Worm (Caenorhabditis elegans): ENCODE data around the gene F54D12.7.

Gene F54D12.7

DNA sequence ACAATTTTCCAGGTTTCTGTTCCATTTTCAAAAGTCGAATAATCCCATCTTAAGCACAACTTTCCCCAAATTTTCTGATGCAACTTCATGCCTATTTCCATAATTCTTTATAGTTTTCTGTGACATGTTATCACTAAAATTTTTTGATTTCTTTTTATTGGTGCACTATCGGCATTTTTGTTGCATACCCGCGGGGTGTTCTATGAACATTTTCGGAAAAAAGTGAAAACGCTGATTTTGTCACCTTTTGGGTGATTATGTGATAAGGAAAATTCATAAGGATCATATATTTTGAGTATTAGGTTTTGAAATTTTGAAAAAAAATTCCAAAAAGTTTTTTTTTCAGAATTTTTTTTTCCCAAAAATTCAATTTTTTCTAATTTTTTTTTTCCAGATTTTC lies 1.3 kb upstream of the F54D12.7 start, which contains the start of gene aat-7:
Gene aat-7 (plus strand): TSS at position 393 of the 400 bp plus-strand sequence.
- TF ChIP-seq zip-5 (tag; optimal IDR thresholded peaks at IDR 0.05) (no peak), ceh-18 (tag; optimal IDR thresholded peaks at IDR 0.05) (no peak), nhr-232 (tag; optimal IDR thresholded peaks at IDR 0.05) (no peak), hlh-13 (GFP tag; optimal IDR thresholded peaks at IDR 0.05) (no peak), F13H6.1 (tag; optimal IDR thresholded peaks at IDR 0.05) (no peak), eyg-1 (tag; optimal IDR thresholded peaks at IDR 0.05) (no peak), odd-2 (tag; optimal IDR thresholded peaks at IDR 0.05) (no peak), fkh-10 (GFP tag; optimal IDR thresholded peaks at IDR 0.05) (no peak), ceh-31 (tag; optimal IDR thresholded peaks at IDR 0.05) (no peak)

DNA sequence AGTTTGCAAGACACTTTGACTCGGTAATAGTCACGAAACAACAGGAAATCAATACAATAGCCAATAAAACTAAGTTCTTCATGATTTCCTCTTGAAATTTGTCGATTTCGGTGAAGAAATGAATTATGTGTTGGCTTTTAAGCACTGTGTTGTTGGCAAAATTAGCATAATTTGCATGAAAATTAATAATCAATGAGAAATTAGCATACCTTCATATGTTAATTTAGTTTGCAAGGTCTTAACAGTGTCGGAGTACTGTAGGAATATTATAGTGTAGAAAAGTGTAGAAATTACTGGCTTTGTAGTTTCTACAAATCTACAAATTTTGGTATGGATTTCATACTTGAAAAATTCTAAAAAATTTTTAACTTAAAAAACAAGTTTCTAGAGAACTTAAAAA lies 3.6 kb downstream of the F54D12.7 start, which contains the start of gene F54D12.9:
Gene F54D12.9 (minus strand): TSS at position 101 of the 400 bp plus-strand sequence.
- TF ChIP-seq ref-2 (tag; optimal IDR thresholded peaks at IDR 0.05) (no peak), elt-4 (tag; optimal IDR thresholded peaks at IDR 0.05) (no peak), C38D4.7 (GFP tag; optimal IDR thresholded peaks at IDR 0.05) (no peak), ceh-31 (tag; optimal IDR thresholded peaks at IDR 0.05) (no peak), hlh-13 (GFP tag; optimal IDR thresholded peaks at IDR 0.05) (no peak), ceh-6 (GFP tag; optimal IDR thresholded peaks at IDR 0.05) (no peak), dve-1 (tag; optimal IDR thresholded peaks at IDR 0.05) (no peak), ceh-19 (GFP tag; optimal IDR thresholded peaks at IDR 0.05) (no peak), F13H6.1 (tag; optimal IDR thresholded peaks at IDR 0.05) (no peak), gmeb-2 (tag; optimal IDR thresholded peaks at IDR 0.05) (no peak), ceh-45 (GFP tag; IDR thresholded peaks at IDR 0.05) (no peak), K02D7.2 (tag; optimal IDR thresholded peaks at IDR 0.05) (no peak), che-1 (tag; optimal IDR thresholded peaks at IDR 0.05) (no peak), elt-2 (tag; optimal IDR thresholded peaks at IDR 0.05) (no peak), ztf-16 (tag; optimal IDR thresholded peaks at IDR 0.05) (no peak), unc-42 (tag; optimal IDR thresholded peaks at IDR 0.05) (no peak), ceh-22 (tag; optimal IDR thresholded peaks at IDR 0.05) (no peak)

DNA sequence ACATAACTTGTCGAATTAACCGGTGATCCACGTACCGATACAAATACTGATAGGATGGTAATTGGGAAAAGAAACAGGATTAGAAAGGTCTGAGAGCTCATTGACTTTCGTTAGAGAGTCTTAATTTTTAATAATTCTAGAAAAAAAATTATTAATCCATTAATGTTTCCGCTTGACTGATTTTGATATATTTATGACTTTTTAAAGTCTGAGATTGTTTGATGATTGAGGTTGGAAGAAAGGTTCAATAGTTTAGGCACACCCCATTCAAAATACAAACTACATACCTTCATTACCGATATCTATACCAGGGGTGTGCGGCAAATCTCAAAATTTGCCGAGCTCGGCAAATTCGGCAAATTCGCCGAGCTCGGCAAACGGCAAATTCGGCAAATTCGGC lies 6.9 kb downstream of the F54D12.7 start, which contains the start of gene F54D12.10:
Gene F54D12.10 (minus strand): TSS at position 101 of the 400 bp plus-strand sequence.
- TF ChIP-seq ceh-18 (tag; optimal IDR thresholded peaks at IDR 0.05), result no peak
- no peak for TF ChIP-seq sdc-2 (tag; optimal IDR thresholded peaks at IDR 0.05)
- TF ChIP-seq sox-4 (tag; optimal IDR thresholded peaks at IDR 0.05), result no peak
- no peak for TF ChIP-seq ahr-1 (tag; optimal IDR thresholded peaks at IDR 0.05)
- TF ChIP-seq ztf-16 (tag; optimal IDR thresholded peaks at IDR 0.05), result no peak
- TF ChIP-seq ceh-24 (tag; optimal IDR thresholded peaks at IDR 0.05), result no peak
- no peak for TF ChIP-seq lin-11 (tag; optimal IDR thresholded peaks at IDR 0.05)
- TF ChIP-seq ceh-48 (tag; optimal IDR thresholded peaks at IDR 0.05), result no peak
- TF ChIP-seq syd-9 (tag; optimal IDR thresholded peaks at IDR 0.05), result no peak
- TF ChIP-seq C08G9.2 (tag; optimal IDR thresholded peaks at IDR 0.05), result no peak
- TF ChIP-seq pros-1 (tag; optimal IDR thresholded peaks at IDR 0.05), result no peak
- no peak for TF ChIP-seq ceh-34 (tag; optimal IDR thresholded peaks at IDR 0.05)
- TF ChIP-seq npax-4 (tag; optimal IDR thresholded peaks at IDR 0.05), result no peak
- no peak for TF ChIP-seq che-1 (tag; optimal IDR thresholded peaks at IDR 0.05)
- TF ChIP-seq ceh-14 (tag; optimal IDR thresholded peaks at IDR 0.05), result no peak
- TF ChIP-seq dve-1 (tag; optimal IDR thresholded peaks at IDR 0.05), result no peak

DNA sequence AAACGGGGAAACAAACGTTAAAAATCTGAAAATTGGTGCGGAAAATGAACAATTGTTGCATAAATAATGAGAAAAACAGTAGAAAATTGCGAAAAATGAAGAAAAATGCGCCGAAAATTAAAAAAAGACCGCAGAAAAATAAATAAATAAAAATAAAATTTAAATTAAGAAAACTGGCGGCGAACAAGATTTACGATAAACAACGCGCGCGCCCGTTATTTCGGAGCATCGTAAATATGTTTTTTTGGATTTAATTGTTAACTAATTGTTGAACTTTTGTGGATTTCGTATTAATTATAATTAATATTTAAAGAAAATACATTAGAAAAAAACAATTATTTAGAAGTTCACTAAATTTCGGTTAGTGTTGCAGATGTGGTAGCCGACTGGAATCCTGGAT lies 8.4 kb downstream of the F54D12.7 start:
- TF ChIP-seq K02D7.2 (tag; optimal IDR thresholded peaks at IDR 0.05) (no peak), rnt-1 (tag; optimal IDR thresholded peaks at IDR 0.05) (no peak), tbx-2 (tag; optimal IDR thresholded peaks at IDR 0.05) (no peak), che-1 (tag; optimal IDR thresholded peaks at IDR 0.05) (no peak), fax-1 (tag; optimal IDR thresholded peaks at IDR 0.05) (no peak), pat-9 (tag; optimal IDR thresholded peaks at IDR 0.05) (no peak), dve-1 (tag; optimal IDR thresholded peaks at IDR 0.05) (no peak), pag-3 (tag; optimal IDR thresholded peaks at IDR 0.05; ENCODE audit: borderline replicate concordance) (no peak)

All from whole organism, late embryonic.